Worm (Caenorhabditis elegans) whole organism, L1 larva: ENCODE results near the gene msrp-6.
A peak's percentile ranks its signal among the peaks of the same experiment; 100 is the strongest.
"Not testable (repeated sequence)": the region's sequence is repeated elsewhere in the genome, so short reads cannot be mapped to it uniquely, and the experiment has no call there.

Experiments
- C16A3.4 ChIP-seq: fragments of 150-350 bp; optimal IDR thresholded peaks from 2 replicates; lab custom pipeline; 2014; ENCODE audit warnings: missing biosample characterization, missing genetic modification characterization
- C34B4.2 ChIP-seq: sonication (generic microtip); optimal IDR thresholded peaks from 2 replicates; lab custom pipeline; 2017; ENCODE audit warnings: mild to moderate bottlenecking, missing genetic modification characterization, missing compliant biosample characterization
- F16B12.6 ChIP-seq: fragments of 150-350 bp; optimal IDR thresholded peaks from 2 replicates; lab custom pipeline; 2014; ENCODE audit warnings: missing biosample characterization, missing genetic modification characterization
- ama-1 ChIP-seq: fragments of 150-350 bp; optimal IDR thresholded peaks from 2 replicates; lab custom pipeline; 2014
- blmp-1 ChIP-seq: fragments of 150-350 bp; optimal IDR thresholded peaks from 2 replicates; lab custom pipeline; 2014; ENCODE audit warnings: missing biosample characterization, missing genetic modification characterization
- ceh-63 ChIP-seq: fragments of 200-800 bp; sonication (Bioruptor generic); optimal IDR thresholded peaks from 2 replicates; lab custom pipeline; 2018; ENCODE audit warnings: mild to moderate bottlenecking, missing genetic modification characterization, missing compliant biosample characterization
- ceh-8 ChIP-seq: fragments of 200-800 bp; sonication (Bioruptor generic); optimal IDR thresholded peaks from 2 replicates; lab custom pipeline; 2018; ENCODE audit warnings: mild to moderate bottlenecking, missing genetic modification characterization, moderate library complexity, missing compliant biosample characterization
- dpl-1 ChIP-seq, 3 experiments: fragments of 150-350 bp in 2 of 3; sonication (generic microtip) in 1 of 3; optimal IDR thresholded peaks; 2 replicates each; lab custom pipeline; 2014 to 2017; ENCODE audit warnings: missing biosample characterization in 3 of 3, missing genetic modification characterization in 3 of 3, missing genetic modification reagents in 3 of 3
- efl-1 ChIP-seq, 4 experiments: fragments of 150-350 bp; optimal IDR thresholded peaks in 3 of 4; peaks in 1 of 4; 1 replicate in 1 of 4; 2 replicates in 3 of 4; lab custom pipeline; 2014; ENCODE audit warnings: missing biosample characterization in 2 of 4, missing genetic modification characterization in 2 of 4, missing genetic modification reagents in 2 of 4
- elt-2 ChIP-seq: sonication (generic microtip); optimal IDR thresholded peaks from 2 replicates; lab custom pipeline; 2016; ENCODE audit warnings: missing genetic modification characterization, mild to moderate bottlenecking, inconsistent platforms, missing compliant biosample characterization, missing genetic modification reagents
- ets-5 ChIP-seq: fragments of 200-800 bp; sonication (Bioruptor generic); IDR thresholded peaks from 2 replicates; pipeline ENCODE4 v1.3.6; 2022; ENCODE audit warnings: missing genetic modification characterization, missing compliant biosample characterization
- fkh-4 ChIP-seq: sonication (generic microtip); optimal IDR thresholded peaks from 2 replicates; lab custom pipeline; 2016; ENCODE audit warnings: missing compliant biosample characterization, missing genetic modification characterization, borderline replicate concordance
- irx-1 ChIP-seq: sonication (generic microtip); optimal IDR thresholded peaks from 2 replicates; lab custom pipeline; 2016; ENCODE audit warnings: missing genetic modification characterization, missing compliant biosample characterization
- jun-1 ChIP-seq: fragments of 150-350 bp; optimal IDR thresholded peaks from 2 replicates; lab custom pipeline; 2014; ENCODE audit warnings: missing biosample characterization, missing genetic modification reagents, missing genetic modification characterization
- lin-15B ChIP-seq: fragments of 150-350 bp; sonication (generic microtip); optimal IDR thresholded peaks from 3 replicates; lab custom pipeline; 2014; ENCODE audit warnings: missing biosample characterization, missing genetic modification characterization
- lin-35 ChIP-seq, 2 experiments: fragments of 150-350 bp; optimal IDR thresholded peaks; 2 replicates each; lab custom pipeline; 2014; ENCODE audit warnings: missing biosample characterization in 2 of 2, missing genetic modification characterization in 2 of 2, missing genetic modification reagents in 2 of 2
- lsy-2 ChIP-seq, 2 experiments: fragments of 150-350 bp; optimal IDR thresholded peaks; 2 replicates each; lab custom pipeline; 2014; ENCODE audit warnings: missing biosample characterization in 2 of 2, missing genetic modification characterization in 2 of 2
- nhr-12 ChIP-seq: sonication (generic microtip); optimal IDR thresholded peaks from 2 replicates; lab custom pipeline; 2017; ENCODE audit warnings: missing biosample characterization, missing genetic modification characterization
- nhr-19 ChIP-seq: fragments of 200-800 bp; sonication (Bioruptor generic); conservative IDR thresholded peaks from 2 replicates; pipeline ENCODE4 v1.3.6; 2022; ENCODE audit warnings: missing genetic modification characterization, missing compliant biosample characterization
- nhr-20 ChIP-seq: sonication (generic microtip); optimal IDR thresholded peaks from 2 replicates; lab custom pipeline; 2016; ENCODE audit warnings: mild to moderate bottlenecking, missing genetic modification characterization, missing compliant biosample characterization
- nhr-237 ChIP-seq: fragments of 150-350 bp; optimal IDR thresholded peaks from 2 replicates; lab custom pipeline; 2014; ENCODE audit warnings: missing biosample characterization, missing genetic modification characterization
- nhr-85 ChIP-seq: sonication (generic microtip); peaks from one replicate; lab custom pipeline; 2016; ENCODE audit warnings: missing genetic modification characterization, inconsistent platforms, missing compliant biosample characterization
- nhr-90 ChIP-seq: sonication (generic microtip); optimal IDR thresholded peaks from 2 replicates; lab custom pipeline; 2016; ENCODE audit warnings: mild to moderate bottlenecking, missing genetic modification characterization, missing compliant biosample characterization; ENCODE audit not compliant: poor library complexity
- pax-3 ChIP-seq: fragments of 200-800 bp; sonication (Bioruptor generic); optimal IDR thresholded peaks from 2 replicates; lab custom pipeline; 2018; ENCODE audit warnings: mild to moderate bottlenecking, missing genetic modification characterization, moderate library complexity, missing compliant biosample characterization
- pqm-1 ChIP-seq: sonication (generic microtip); optimal IDR thresholded peaks from 3 replicates; lab custom pipeline; 2017; ENCODE audit warnings: missing biosample characterization, missing genetic modification characterization
- rnt-1 ChIP-seq: sonication (generic microtip); optimal IDR thresholded peaks from 2 replicates; lab custom pipeline; 2016; ENCODE audit warnings: mild to moderate bottlenecking, missing genetic modification characterization, moderate library complexity, missing compliant biosample characterization
- skn-1 ChIP-seq: fragments of 150-350 bp; optimal IDR thresholded peaks from 2 replicates; lab custom pipeline; 2014; ENCODE audit warnings: missing biosample characterization, missing genetic modification characterization
- snpc-4 ChIP-seq: fragments of 150-350 bp; optimal IDR thresholded peaks from 2 replicates; lab custom pipeline; 2014; ENCODE audit warnings: missing biosample characterization, missing genetic modification characterization
- snu-23 ChIP-seq: sonication (generic microtip); optimal IDR thresholded peaks from 2 replicates; lab custom pipeline; 2016; ENCODE audit warnings: missing genetic modification characterization, missing compliant biosample characterization
- swsn-7 ChIP-seq: sonication (generic microtip); optimal IDR thresholded peaks from 2 replicates; lab custom pipeline; 2016; ENCODE audit warnings: missing genetic modification characterization, missing compliant biosample characterization
- tbx-2 ChIP-seq: sonication (generic microtip); optimal IDR thresholded peaks from 2 replicates; lab custom pipeline; 2016; ENCODE audit warnings: missing genetic modification characterization, missing compliant biosample characterization
- unc-98 ChIP-seq: fragments of 200-800 bp; sonication (Bioruptor generic); IDR thresholded peaks from 2 replicates; pipeline ENCODE4 v1.3.6; 2022; ENCODE audit warnings: missing genetic modification characterization, missing compliant biosample characterization
- xbp-1 ChIP-seq: sonication (generic microtip); optimal IDR thresholded peaks from 2 replicates; lab custom pipeline; 2016; ENCODE audit warnings: missing genetic modification characterization, missing compliant biosample characterization

msrp-6 gene

ce11 chrII:2638062-2638461, 18.8 kb downstream of the msrp-6 start, which contains the start of gene F22E5.9:
Gene F22E5.9, plus strand, starts transcription at chrII:2638388.
- peak; percentile 25 for TF ChIP-seq nhr-20 (tag; lab: Kevin White, UChicago)
- no peak for TF ChIP-seq nhr-12 (tag; lab: Kevin White, UChicago)
- TF ChIP-seq skn-1: peak; percentile 57
- peak; percentile 9 for TF ChIP-seq xbp-1 (tag; lab: Kevin White, UChicago)
- TF ChIP-seq irx-1: peak; percentile 4
- peak; percentile 17 for TF ChIP-seq swsn-7 (tag; lab: Kevin White, UChicago)
- TF ChIP-seq blmp-1: peak; percentile 13
- peak; percentile 80 to 92 for TF ChIP-seq lin-35 (GFP tag; optimal IDR thresholded peaks at IDR 0.05; lab: Kevin White, UChicago)
- peak; percentile 81 to 91 (median 89) for TF ChIP-seq dpl-1 (GFP tag; optimal IDR thresholded peaks at IDR 0.05; lab: Kevin White, UChicago)
- no peak for TF ChIP-seq rnt-1 (tag; lab: Kevin White, UChicago)
- TF ChIP-seq efl-1 (optimal IDR thresholded peaks at IDR 0.05; lab: Kevin White, UChicago): peak; percentile 91 to 97
- peak; percentile 91 to 99 for TF ChIP-seq efl-1 (GFP tag; optimal IDR thresholded peaks at IDR 0.05 in 1 of 2; lab: Kevin White, UChicago)
- no peak for TF ChIP-seq unc-98 (GFP tag; lab: Robert Waterston, UW)
- no peak for TF ChIP-seq nhr-237 (tag; lab: Kevin White, UChicago)
- TF ChIP-seq C16A3.4: peak; percentile 16
- peak; percentile 48 for TF ChIP-seq nhr-85 (tag; lab: Kevin White, UChicago)
- TF ChIP-seq lsy-2 (tag; optimal IDR thresholded peaks at IDR 0.05; lab: Kevin White, UChicago): peak; percentile 33 to 59
- no peak for TF ChIP-seq snu-23 (GFP tag; lab: Kevin White, UChicago)
- TF ChIP-seq lin-15B (tag; lab: Kevin White, UChicago): no peak
- TF ChIP-seq, all 84 proteins: peak for 12

ce11 chrII:2639401-2640088, 20.3 kb downstream of the msrp-6 start, which contains the start of gene F22E5.8:
Gene F22E5.8, plus strand, starts transcription at chrII:2640038.
- not testable (repeated sequence) for TF ChIP-seq ceh-63 (GFP tag; lab: Kevin White, UChicago); nhr-90 (tag; lab: Kevin White, UChicago); elt-2 (tag; lab: Kevin White, UChicago)
- TF ChIP-seq, all 84 proteins: peak for 0; not testable (repeated sequence) for 84

- no peak for TF ChIP-seq F16B12.6 (tag; lab: Kevin White, UChicago)
- TF ChIP-seq dpl-1 (GFP tag; optimal IDR thresholded peaks at IDR 0.05; lab: Kevin White, UChicago): no peak
- no peak for TF ChIP-seq nhr-19
- TF ChIP-seq snu-23 (GFP tag; lab: Kevin White, UChicago): no peak
- TF ChIP-seq pqm-1 (tag; lab: Kevin White, UChicago): no peak
- no peak for TF ChIP-seq lsy-2 (tag; optimal IDR thresholded peaks at IDR 0.05; lab: Kevin White, UChicago)
- no peak for TF ChIP-seq ama-1 (lab: Kevin White, UChicago)
- TF ChIP-seq, all 84 proteins: peak for 0
Measured at ce11 chrII:2640982-2641381, 21.7 kb downstream of the msrp-6 start, which contains the start of gene F22E5.23. Gene F22E5.23, plus strand, starts transcription at chrII:2641282.

DNA sequence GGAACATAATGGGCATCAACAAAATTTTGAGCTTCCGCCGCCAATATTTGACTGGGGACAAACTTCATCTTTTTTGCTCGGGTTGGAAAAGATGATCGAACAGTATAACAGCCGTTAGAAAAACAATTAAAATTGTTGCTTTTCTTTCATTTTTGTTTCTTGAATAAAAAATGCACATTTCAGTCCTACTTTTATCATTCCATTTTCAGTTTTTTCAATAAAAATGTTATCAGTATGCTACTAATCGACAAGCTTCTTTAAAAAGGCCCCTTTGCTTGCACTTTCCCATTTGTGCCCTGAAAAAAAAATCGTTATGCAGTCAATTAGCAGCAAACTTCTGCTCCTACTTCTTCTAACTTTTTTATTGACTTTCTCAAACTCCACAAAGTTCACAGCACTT, 22.5 kb downstream of the msrp-6 start, which contains the start of gene F22E5.7:
TSS of gene F22E5.7 (plus strand) at position 301 of the 400 bp plus-strand sequence.
- TF ChIP-seq C34B4.2: no peak
- TF ChIP-seq ets-5: no peak
- no peak for TF ChIP-seq ceh-8 (GFP tag; lab: Kevin White, UChicago)
- TF ChIP-seq jun-1 (tag; lab: Kevin White, UChicago): no peak

DNA sequence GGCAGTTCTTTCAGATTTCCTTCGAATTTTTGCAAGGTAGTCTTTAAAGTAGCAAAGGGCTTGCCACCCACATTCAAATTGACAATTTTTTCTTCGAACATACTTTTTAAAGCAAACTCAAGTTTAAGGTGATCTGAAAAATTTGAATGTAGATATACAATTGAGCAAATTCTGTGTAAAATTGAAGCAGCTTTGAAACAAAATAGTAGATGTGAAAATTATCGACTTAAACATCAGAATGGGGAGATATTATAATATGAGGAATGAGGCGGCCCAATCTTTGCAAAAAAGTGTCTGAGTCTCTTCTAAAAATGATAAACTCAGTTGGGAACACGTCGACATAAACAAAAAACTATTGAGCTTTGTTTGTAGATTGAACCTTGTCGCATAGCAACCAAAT, 25.2 kb downstream of the msrp-6 start, which contains the start of gene F22E5.11:
TSS of gene F22E5.11 (minus strand) at position 101 of the 400 bp plus-strand sequence.
- no peak for TF ChIP-seq pax-3 (tag; lab: Kevin White, UChicago)
- TF ChIP-seq nhr-12 (tag; lab: Kevin White, UChicago): no peak
- no peak for TF ChIP-seq snpc-4 (tag; lab: Kevin White, UChicago)
- TF ChIP-seq nhr-19: no peak
- no peak for TF ChIP-seq fkh-4
- TF ChIP-seq tbx-2 (tag; lab: Kevin White, UChicago): no peak
- TF ChIP-seq, all 84 proteins: peak for 0
